Fruit fly (Drosophila melanogaster): Measurements from ENCODE around the gene CG13312.
A peak's percentile ranks its signal among the peaks of the same experiment; 100 is the strongest.

DNA sequence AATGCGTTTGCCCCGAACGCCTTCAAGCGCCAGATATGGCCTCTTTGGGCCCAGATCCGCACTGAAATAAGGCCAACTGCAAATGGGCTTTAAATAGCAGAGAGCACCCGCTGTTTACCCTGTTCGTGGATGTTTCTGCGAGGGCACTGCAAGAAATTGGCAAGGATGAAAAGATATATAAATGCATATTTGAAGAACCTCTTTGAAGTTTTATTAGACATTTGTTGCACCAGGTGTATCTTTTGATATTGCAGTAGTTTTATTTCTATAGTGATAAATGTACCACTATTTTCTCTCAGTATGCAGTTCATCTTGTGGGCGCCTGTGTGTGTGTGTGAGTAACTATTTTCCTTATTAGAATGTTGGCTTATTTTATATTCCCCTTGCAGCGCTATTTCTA, 6.5 kb upstream of the CG13312 start:
- TF ChIP-seq CG33017 (tag; optimal IDR thresholded peaks at IDR 0.05) (no peak), CG12768 (GFP tag; optimal IDR thresholded peaks at IDR 0.05) (no peak), CG7045 (GFP tag; optimal IDR thresholded peaks at IDR 0.05) (no peak), bab1 (GFP tag; optimal IDR thresholded peaks at IDR 0.05) (no peak), CG7101 (tag; optimal IDR thresholded peaks at IDR 0.05) (no peak), pad (GFP tag; optimal IDR thresholded peaks at IDR 0.05) (no peak), CG11617 (GFP tag; optimal IDR thresholded peaks at IDR 0.05) (no peak), kay (GFP tag; ENCODE audit: borderline replicate concordance) (no peak), Mnt (GFP tag; optimal IDR thresholded peaks at IDR 0.05) (no peak), tj (GFP tag; optimal IDR thresholded peaks at IDR 0.05) (no peak), Hr96 (GFP tag; optimal IDR thresholded peaks at IDR 0.05) (no peak), toe (GFP tag; optimal IDR thresholded peaks at IDR 0.05) (peak; percentile 5), CG5204 (GFP tag; optimal IDR thresholded peaks at IDR 0.05) (no peak)

Measured in whole organism, adult.